Fruit fly (Drosophila melanogaster) S2 (cell line): ENCODE measurements around the gene CG7194.
A peak's percentile ranks its signal among the peaks of the same experiment; 100 is the strongest.

Experiments used
- CG8478 ChIP-seq: fragments of >200 bp; optimal IDR thresholded peaks from 2 replicates; lab custom pipeline; 2018
- CTCF ChIP-seq, 2 experiments: fragments of >200 bp; optimal IDR thresholded peaks; 2 replicates each; lab custom pipeline; 2018

The CG7194 gene

DNA sequence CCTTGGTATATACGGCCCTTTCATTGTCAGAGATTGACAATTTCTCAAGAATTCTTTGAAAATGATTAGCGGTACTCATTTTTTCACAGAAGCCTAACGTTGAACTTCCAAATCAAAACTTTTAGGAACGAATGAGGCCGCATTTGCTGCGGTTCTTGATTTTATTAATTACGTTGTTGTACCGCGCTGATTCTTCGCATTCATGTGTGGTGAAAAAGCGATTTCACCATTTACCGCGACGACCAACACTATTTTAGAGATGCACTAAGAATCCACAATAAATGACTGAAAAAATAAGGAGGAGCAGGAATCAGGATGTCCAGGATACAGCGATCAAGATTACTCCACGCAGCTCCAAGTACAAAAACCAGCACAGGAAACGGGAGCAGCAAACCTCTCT is at the start of gene CG7194, which contains the start of gene Sbp2:
CG7194 (minus strand) TSS at position 148 of the 400 bp plus-strand sequence.
Sbp2 (plus strand) TSS at position 246 of the 400 bp plus-strand sequence.
- TF ChIP-seq CTCF (optimal IDR thresholded peaks at IDR 0.05; lab: Kevin White, UChicago) (no peak), CG8478 (lab: Kevin White, UChicago) (no peak)

DNA sequence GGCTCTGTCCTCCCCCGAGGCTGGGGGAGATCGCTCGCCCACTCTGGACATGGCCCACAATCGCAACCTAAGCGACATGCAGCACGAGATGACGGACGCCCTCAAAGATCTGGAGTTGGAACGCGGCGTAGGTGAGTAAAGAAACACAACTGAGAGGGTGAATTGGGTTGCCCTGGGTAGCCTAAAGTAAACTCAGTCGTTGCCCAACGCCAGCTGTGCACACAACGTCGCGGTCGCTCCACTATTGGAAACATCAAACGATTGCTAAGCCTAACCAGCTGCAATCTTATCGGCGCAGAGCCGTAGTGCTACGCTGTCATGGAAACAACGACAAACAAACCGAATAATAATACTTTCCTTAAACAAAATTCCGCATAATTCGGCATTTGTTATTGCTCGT is 43.5 kb upstream of the CG7194 start:
- TF ChIP-seq CG8478 (lab: Kevin White, UChicago) (no peak), CTCF (optimal IDR thresholded peaks at IDR 0.05; lab: Kevin White, UChicago) (no peak)

DNA sequence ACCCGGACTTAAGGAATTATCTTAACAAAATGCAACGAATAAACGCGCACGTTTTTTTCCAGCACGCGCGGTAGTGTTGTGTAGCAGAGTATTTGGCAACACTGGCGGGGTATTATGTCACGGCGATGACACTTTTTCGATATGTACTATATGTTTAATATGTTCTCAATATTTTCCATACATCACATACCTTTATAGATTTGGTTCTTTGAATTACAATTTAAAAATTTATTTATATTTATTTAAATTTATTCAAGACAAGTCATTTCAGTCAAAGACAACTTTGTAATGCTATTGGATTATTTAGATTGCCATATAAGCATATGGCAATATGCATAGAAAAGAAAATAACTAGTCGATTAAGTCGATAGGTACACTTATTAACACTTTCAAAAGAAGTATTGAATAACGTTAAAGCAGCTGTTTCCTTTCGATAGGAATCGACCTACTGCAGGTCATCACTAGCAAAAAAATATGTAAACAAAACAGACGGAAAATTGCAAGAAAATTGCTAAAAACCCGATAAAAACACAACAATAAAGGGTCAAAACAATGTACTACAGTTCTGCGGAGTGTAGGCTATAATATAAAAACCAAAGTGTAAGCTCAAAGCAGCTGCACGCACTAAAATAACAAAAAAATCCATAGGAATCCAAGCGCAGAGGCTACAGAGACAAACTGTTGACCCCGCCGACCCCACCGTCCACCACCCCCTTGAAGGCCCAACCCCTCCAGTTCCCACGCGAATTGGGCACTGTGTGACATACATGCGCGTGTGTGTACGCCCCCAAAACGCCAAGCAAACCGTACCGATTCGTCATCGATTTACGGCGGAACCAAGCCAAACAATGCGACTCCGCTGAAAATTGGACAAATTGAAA is 42.5 kb upstream of the CG7194 start, which contains the start of the genes CG7182 and GAPcenA:
CG7182 (minus strand) TSS at position 283 of the 881 bp plus-strand sequence.
GAPcenA (plus strand) TSS at position 462 of the 881 bp plus-strand sequence.
- TF ChIP-seq CG8478 (lab: Kevin White, UChicago) (no peak), CTCF (optimal IDR thresholded peaks at IDR 0.05; lab: Kevin White, UChicago) (no peak)

DNA sequence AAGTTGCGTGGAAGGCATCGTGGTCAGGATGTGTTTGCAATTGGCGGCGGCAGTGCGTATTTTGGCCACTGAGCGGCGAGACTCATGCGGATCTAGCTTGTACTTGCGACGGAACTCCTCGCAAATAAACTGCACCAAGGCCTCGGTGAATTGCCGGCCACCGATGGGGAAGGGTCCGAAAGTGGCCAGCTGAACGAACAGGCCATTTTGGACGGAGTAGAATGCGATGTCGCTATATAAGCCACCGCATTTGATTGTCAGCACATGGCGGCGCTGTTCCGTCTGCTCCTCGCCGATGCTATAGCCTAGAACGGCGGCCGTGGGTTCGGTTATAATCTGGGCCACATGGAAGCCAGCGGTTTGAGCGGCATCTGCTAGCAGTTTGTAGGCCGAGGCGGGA is 41.3 kb upstream of the CG7194 start:
- TF ChIP-seq CG8478 (lab: Kevin White, UChicago) (no peak), CTCF (optimal IDR thresholded peaks at IDR 0.05; lab: Kevin White, UChicago) (no peak)

DNA sequence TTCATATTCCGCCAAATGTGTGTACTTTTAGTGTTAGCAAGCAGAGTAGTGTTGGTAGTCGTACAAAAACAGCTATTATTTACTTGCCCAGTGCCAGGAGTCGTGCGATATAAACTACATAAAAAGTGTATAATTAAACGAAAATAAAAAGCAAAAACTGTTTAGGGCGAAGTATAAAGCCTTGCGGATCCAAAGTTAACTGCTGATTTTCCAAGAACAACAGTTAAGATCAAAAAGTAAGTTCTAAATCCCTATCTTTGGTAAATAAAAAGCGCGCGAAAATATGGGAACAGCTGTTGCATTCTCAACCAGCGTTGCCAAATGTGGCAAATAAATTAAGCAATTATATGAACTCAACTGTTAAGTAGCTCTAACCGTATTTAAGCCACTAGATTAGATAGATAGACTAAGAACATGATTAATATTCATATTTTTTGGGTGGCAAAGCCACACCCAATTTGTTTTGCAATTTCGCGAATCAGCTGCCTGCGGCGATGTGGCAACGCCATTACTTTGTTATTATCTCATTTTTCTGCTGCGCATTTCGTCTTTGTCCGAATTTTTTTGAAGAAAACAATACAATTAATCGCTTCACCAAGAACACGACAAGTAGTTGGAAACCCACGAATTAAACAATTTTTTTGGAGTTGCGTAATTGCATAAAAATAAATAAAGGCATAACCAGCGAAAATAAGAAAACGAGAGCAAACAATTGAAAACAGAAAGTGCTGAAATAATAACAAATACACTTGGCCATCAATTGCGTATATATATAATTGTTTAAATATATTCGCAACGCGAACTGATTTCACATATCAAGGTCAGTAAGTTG is 36.6 kb upstream of the CG7194 start, which contains the start of the genes Prim1 and CG7083:
Prim1 (plus strand) TSS at position 51 of the 832 bp plus-strand sequence.
CG7083 (plus strand) TSS at position 522 of the 832 bp plus-strand sequence.
- TF ChIP-seq CTCF (optimal IDR thresholded peaks at IDR 0.05; lab: Kevin White, UChicago), result no peak
- no peak for TF ChIP-seq CG8478 (lab: Kevin White, UChicago)

DNA sequence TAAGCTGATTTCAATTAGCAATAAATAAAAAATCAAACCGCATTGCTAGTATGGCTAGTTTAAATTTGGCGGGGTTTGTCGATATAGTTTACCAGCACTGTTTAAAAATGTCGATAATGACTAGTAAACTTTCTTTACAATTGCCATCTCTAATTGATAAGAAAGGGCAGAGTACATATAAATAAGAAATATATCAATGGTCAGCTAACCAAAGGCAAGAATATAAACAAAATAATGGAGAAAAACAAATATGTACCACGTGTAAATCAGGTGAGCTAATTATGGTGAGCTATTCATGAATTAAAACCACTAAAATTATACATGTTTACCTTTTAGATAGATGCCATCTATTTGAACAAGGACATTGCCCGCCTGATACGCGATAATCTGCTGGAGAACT is 35.1 kb upstream of the CG7194 start, which contains the start of gene Pex2:
Pex2 (plus strand) TSS at position 131 of the 400 bp plus-strand sequence.
- TF ChIP-seq CG8478 (lab: Kevin White, UChicago), result no peak
- TF ChIP-seq CTCF (optimal IDR thresholded peaks at IDR 0.05; lab: Kevin White, UChicago), result no peak

DNA sequence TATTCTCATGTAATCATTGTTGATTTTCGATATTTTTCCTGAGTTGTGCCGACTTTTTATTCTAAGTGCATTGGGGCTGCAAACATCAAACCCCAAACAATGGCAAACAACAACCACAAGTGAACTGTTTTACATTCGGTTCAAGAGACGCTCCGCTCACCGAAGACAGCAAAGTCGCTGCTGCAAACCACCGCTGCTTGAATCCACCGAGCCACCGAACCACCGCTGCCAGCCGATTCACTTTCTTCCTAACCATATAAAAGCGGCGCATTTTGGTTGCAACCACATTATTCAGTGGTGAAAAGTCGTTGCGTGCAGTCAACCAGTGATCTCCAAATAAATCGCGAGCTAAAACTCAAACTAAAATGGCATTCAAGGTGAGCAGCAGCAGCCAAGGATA is 32.5 kb upstream of the CG7194 start, which contains the start of gene Cpr66Cb:
Cpr66Cb (plus strand) TSS at position 301 of the 400 bp plus-strand sequence.
- TF ChIP-seq CTCF (optimal IDR thresholded peaks at IDR 0.05; lab: Kevin White, UChicago) (no peak), CG8478 (lab: Kevin White, UChicago) (no peak)

DNA sequence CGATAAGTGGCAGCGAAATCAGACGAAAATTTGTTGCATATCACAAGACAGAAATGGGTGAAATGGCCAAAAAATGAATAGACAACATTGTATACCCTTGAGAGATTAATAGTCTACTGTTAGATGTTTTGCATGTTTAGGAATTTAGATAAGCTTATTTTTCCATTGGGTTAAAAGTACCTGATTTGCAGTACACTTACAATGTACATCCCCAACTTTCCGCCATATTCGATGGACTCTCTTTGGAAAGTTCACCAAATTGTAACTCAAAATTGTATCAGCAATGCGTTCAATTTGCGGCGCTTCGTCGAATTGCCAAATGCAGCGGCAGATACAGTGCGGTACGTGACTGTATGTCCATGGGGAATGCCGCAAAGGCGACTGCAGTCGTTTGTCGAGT is 30.5 kb upstream of the CG7194 start:
- TF ChIP-seq CG8478 (lab: Kevin White, UChicago) (no peak), CTCF (optimal IDR thresholded peaks at IDR 0.05; lab: Kevin White, UChicago) (no peak)

DNA sequence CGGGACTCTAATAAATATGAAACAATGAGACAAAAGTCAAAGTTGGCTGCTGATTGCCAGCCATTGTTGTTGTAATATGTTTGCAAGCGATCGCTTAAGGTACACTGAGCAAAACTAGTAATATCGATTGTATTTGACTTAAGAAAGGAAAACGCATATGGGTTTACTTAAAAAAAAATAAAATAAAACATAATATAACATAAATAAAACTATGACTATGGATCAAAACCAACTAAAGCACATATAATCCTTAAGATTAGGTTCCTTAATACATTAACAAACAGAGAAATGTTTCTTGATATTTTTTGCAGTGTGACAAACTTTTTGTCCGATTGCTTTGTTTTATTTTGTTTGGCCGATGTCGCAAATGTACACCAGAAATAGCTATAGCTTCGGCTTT is 29.7 kb upstream of the CG7194 start:
- TF ChIP-seq CTCF (optimal IDR thresholded peaks at IDR 0.05; lab: Kevin White, UChicago), result no peak
- no peak for TF ChIP-seq CG8478 (lab: Kevin White, UChicago)

DNA sequence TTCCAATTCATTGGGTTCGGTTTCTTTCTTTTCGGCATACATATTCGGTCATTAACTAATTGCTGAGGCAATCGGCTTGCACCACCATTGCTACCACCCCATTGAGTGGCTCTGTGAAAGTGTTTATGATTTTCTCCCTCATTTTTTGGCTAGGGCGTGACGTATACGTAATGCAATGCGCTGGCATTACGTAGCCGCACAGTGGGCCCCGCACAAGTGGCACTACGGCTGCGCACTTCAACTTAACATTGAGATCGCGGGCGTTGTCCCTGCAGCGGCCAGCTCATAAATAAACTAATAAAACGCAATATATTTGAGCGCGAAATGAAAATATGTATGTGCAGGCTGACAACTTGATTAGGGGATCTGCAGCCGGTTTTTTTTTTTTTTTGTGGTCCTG is 27.6 kb upstream of the CG7194 start:
- no peak for TF ChIP-seq CTCF (optimal IDR thresholded peaks at IDR 0.05; lab: Kevin White, UChicago)
- no peak for TF ChIP-seq CG8478 (lab: Kevin White, UChicago)

DNA sequence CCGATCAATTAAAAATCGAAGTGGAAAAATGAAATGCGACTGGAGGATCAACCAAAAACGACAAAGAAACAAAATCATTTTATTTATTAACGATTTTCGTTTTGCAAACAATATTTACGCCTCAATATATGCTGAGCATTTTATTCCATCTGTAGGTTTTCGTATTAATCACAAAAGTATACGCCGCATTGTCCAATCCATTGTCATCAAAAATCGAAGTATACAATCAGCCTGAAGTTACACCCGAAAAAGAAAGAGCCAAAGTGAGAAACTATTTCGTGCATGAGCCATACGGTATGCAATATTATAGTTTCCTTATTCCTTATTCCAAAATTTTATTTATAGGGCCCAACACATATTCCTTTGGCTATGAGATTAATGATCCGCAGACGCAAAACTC is 25.1 kb upstream of the CG7194 start:
- TF ChIP-seq CG8478 (lab: Kevin White, UChicago) (no peak), CTCF (optimal IDR thresholded peaks at IDR 0.05; lab: Kevin White, UChicago) (no peak)

DNA sequence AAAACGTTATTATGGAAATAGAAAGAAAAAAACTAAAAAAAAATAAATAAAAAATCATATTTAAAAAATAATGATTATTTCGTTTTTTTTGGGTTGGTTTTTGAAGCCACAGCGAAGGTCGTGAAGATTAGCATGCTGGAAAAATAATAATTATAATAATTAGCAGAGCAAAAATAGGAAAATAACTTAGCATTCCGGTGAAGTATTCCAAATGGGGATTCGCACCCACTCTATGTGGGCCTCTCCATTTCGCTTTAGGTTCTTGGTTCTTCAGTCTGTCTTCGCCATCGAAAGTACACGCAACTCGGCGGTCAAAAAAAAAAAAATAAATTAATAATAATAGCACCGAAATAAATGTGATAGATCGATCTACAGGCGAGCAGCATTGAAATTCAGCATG is 24.4 kb upstream of the CG7194 start, which contains the start of gene CG34462:
CG34462 (plus strand) TSS at position 301 of the 400 bp plus-strand sequence.
- TF ChIP-seq CTCF (optimal IDR thresholded peaks at IDR 0.05; lab: Kevin White, UChicago) (no peak), CG8478 (lab: Kevin White, UChicago) (no peak)

DNA sequence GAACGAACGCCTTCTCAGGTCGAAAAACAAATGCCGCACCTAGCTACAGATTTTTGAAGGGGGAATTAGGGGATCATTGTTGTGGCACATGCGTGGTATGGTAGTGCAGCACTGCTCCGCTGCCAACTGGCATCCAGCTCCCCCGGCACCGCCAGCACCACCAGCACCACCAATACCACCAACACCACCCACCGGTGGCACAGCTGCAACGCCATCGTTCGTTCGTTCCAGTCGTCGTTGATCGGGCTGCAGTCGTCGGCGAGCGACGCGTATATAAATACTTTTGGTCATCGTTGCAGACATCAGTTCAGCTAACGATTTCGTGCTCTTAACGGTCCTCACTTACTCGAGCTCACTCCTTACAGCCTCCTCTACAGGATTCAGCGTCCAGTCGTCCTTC is 21.7 kb upstream of the CG7194 start, which contains the start of gene CG34461:
CG34461 (plus strand) TSS at position 301 of the 400 bp plus-strand sequence.
- TF ChIP-seq CG8478 (lab: Kevin White, UChicago), result no peak
- TF ChIP-seq CTCF (optimal IDR thresholded peaks at IDR 0.05; lab: Kevin White, UChicago), result no peak

DNA sequence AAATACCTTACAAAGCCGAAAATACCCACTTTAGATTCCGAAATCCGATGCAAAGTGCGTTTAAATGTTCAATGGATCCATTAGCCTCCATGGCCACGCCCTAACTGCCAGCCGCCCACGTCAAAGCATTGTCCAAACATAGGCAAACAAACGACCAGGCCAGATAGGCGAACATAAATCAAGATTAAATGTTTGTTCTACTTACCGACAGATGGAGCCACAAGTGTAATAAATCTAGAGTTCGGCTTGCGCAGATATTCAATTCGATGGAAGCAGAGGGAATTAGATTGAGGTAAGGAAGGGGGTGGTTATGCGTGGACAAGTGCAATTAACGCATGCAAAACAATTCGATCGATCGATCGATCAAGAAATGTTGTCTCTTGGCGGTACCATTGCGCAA is 20.0 kb upstream of the CG7194 start:
- no peak for TF ChIP-seq CG8478 (lab: Kevin White, UChicago)
- peak; percentile 69 to 78 for TF ChIP-seq CTCF (optimal IDR thresholded peaks at IDR 0.05; lab: Kevin White, UChicago)
